Worm (Caenorhabditis elegans) whole organism, L4 larva: ENCODE data around the gene cca-1.
A peak's percentile ranks its signal among the peaks of the same experiment; 100 is the strongest.

Source experiments
- D1046.2 ChIP-seq: fragments of 200-800 bp; sonication (Bioruptor generic); IDR thresholded peaks from 2 replicates; pipeline ENCODE4 v1.3.6; 2022; ENCODE audit warnings: missing genetic modification characterization, missing compliant biosample characterization
- F26F4.8 ChIP-seq: fragments of 200-800 bp; sonication (Bioruptor generic); conservative IDR thresholded peaks from 2 replicates; pipeline ENCODE4 v1.3.6; 2022; ENCODE audit warnings: missing genetic modification characterization, missing compliant biosample characterization
- F37D6.2 ChIP-seq: sonication (generic microtip); optimal IDR thresholded peaks from 2 replicates; lab custom pipeline; 2016; ENCODE audit warnings: mild to moderate bottlenecking, missing genetic modification characterization, missing compliant biosample characterization
- F44E2.7 ChIP-seq: fragments of 200-800 bp; sonication (Bioruptor generic); IDR thresholded peaks from 2 replicates; pipeline ENCODE4 v2.1.2; 2022; ENCODE audit warnings: missing genetic modification characterization, missing compliant biosample characterization
- F49E8.2 ChIP-seq: sonication (generic microtip); optimal IDR thresholded peaks from 2 replicates; lab custom pipeline; 2016; ENCODE audit warnings: missing compliant biosample characterization, mild to moderate bottlenecking, missing genetic modification characterization, borderline replicate concordance
- T20F7.1 ChIP-seq: fragments of 200-800 bp; sonication (Bioruptor generic); optimal IDR thresholded peaks from 2 replicates; lab custom pipeline; 2018; ENCODE audit warnings: mild to moderate bottlenecking, missing genetic modification characterization, missing compliant biosample characterization
- T26A8.4 ChIP-seq: fragments of 200-800 bp; sonication (Bioruptor generic); IDR thresholded peaks from 2 replicates; pipeline ENCODE4 v1.3.6; 2022; ENCODE audit warnings: missing genetic modification characterization, missing compliant biosample characterization
- Y105C5A.15 ChIP-seq: fragments of 200-800 bp; sonication (Bioruptor generic); IDR thresholded peaks from 2 replicates; pipeline ENCODE4 v1.3.6; 2022; ENCODE audit warnings: missing genetic modification characterization, missing compliant biosample characterization
- Y48G9A.11 ChIP-seq: fragments of 200-800 bp; sonication (Bioruptor generic); IDR thresholded peaks from 2 replicates; pipeline ENCODE4 v1.3.6; 2022; ENCODE audit warnings: missing genetic modification reagents, missing genetic modification characterization, missing compliant biosample characterization
- Y75B8A.6 ChIP-seq: fragments of 200-800 bp; sonication (Bioruptor generic); IDR thresholded peaks from 2 replicates; pipeline ENCODE4 v1.3.6; 2022; ENCODE audit warnings: missing genetic modification reagents, missing genetic modification characterization, missing compliant biosample characterization
- ceh-44 ChIP-seq: fragments of 200-800 bp; sonication (Bioruptor generic); IDR thresholded peaks from 2 replicates; pipeline ENCODE4 v1.3.6; 2022; ENCODE audit warnings: missing genetic modification reagents, missing genetic modification characterization, missing compliant biosample characterization
- ceh-62 ChIP-seq: sonication (generic microtip); optimal IDR thresholded peaks from 2 replicates; lab custom pipeline; 2017; ENCODE audit warnings: missing biosample characterization, missing genetic modification characterization
- ctbp-1 ChIP-seq: fragments of 200-800 bp; sonication (Bioruptor generic); IDR thresholded peaks from 2 replicates; pipeline ENCODE4 v1.3.6; 2022; ENCODE audit warnings: missing genetic modification reagents, missing genetic modification characterization, missing compliant biosample characterization
- daf-16 ChIP-seq, 3 experiments: sonication (generic microtip); optimal IDR thresholded peaks; 2 replicates each; lab custom pipeline; 2016 to 2017; ENCODE audit warnings: missing genetic modification characterization in 3 of 3, missing genetic modification reagents in 3 of 3, mild to moderate bottlenecking in 2 of 3, missing compliant biosample characterization in 2 of 3, missing biosample characterization in 1 of 3, moderate library complexity in 1 of 3
- daf-19 ChIP-seq: fragments of 200-800 bp; sonication (Bioruptor generic); conservative IDR thresholded peaks from 2 replicates; pipeline ENCODE4 v1.3.6; 2022; ENCODE audit warnings: missing genetic modification characterization, missing compliant biosample characterization
- dmd-8 ChIP-seq: fragments of 200-800 bp; sonication (Bioruptor generic); IDR thresholded peaks from 2 replicates; pipeline ENCODE4 v1.3.6; 2022; ENCODE audit warnings: missing genetic modification characterization, missing compliant biosample characterization
- dmd-9 ChIP-seq: fragments of 200-800 bp; sonication (Bioruptor generic); IDR thresholded peaks from 2 replicates; pipeline ENCODE4 v1.3.6; 2022; ENCODE audit warnings: missing genetic modification reagents, missing genetic modification characterization, missing compliant biosample characterization
- duxl-1 ChIP-seq: sonication (generic microtip); optimal IDR thresholded peaks from 2 replicates; lab custom pipeline; 2016; ENCODE audit warnings: mild to moderate bottlenecking, missing genetic modification characterization, moderate library complexity, missing compliant biosample characterization; ENCODE audit not compliant: poor library complexity
- hif-1 ChIP-seq, 2 experiments: sonication (generic microtip); optimal IDR thresholded peaks; 2 replicates each; lab custom pipeline; 2016 to 2017; ENCODE audit warnings: missing compliant biosample characterization in 2 of 2, missing genetic modification characterization in 2 of 2, missing genetic modification reagents in 2 of 2, missing genotype in 2 of 2, mild to moderate bottlenecking in 1 of 2
- hlh-11 ChIP-seq: fragments of 200-800 bp; sonication (Bioruptor generic); optimal IDR thresholded peaks from 2 replicates; lab custom pipeline; 2018; ENCODE audit warnings: mild to moderate bottlenecking, missing genetic modification characterization, missing compliant biosample characterization
- hlh-30 ChIP-seq: sonication (generic microtip); optimal IDR thresholded peaks from 2 replicates; lab custom pipeline; 2017; ENCODE audit warnings: antibody characterized with exemption, mild to moderate bottlenecking, missing genetic modification characterization, missing compliant biosample characterization; ENCODE audit not compliant: insufficient read depth
- hmg-1.1 ChIP-seq: fragments of 200-800 bp; sonication (Bioruptor generic); IDR thresholded peaks from 2 replicates; pipeline ENCODE4 v1.3.6; 2022; ENCODE audit warnings: missing genetic modification reagents, missing genetic modification characterization, missing compliant biosample characterization
- lim-7 ChIP-seq: fragments of 200-800 bp; sonication (Bioruptor generic); IDR thresholded peaks from 2 replicates; pipeline ENCODE4 v1.3.6; 2022; ENCODE audit warnings: missing genetic modification characterization, missing compliant biosample characterization
- lin-1 ChIP-seq: fragments of 200-800 bp; sonication (Bioruptor generic); IDR thresholded peaks from 2 replicates; pipeline ENCODE4 v1.3.6; 2022; ENCODE audit warnings: missing genetic modification reagents, missing genetic modification characterization, missing compliant biosample characterization
- lin-29 ChIP-seq: fragments of 200-800 bp; sonication (Bioruptor generic); IDR thresholded peaks from 2 replicates; pipeline ENCODE4 v1.3.6; 2022; ENCODE audit warnings: missing genetic modification reagents, missing genetic modification characterization, missing compliant biosample characterization
- lin-38 ChIP-seq: fragments of 200-800 bp; sonication (Bioruptor generic); IDR thresholded peaks from 2 replicates; pipeline ENCODE4 v1.3.6; 2022; ENCODE audit warnings: missing genetic modification reagents, missing genetic modification characterization, missing compliant biosample characterization
- madf-5 ChIP-seq, 2 experiments: fragments of 200-800 bp; sonication (Bioruptor generic); IDR thresholded peaks; 2 replicates each; pipeline ENCODE4 v1.3.6; 2022; ENCODE audit warnings: missing compliant biosample characterization in 2 of 2, missing genetic modification characterization in 2 of 2
- madf-9 ChIP-seq: fragments of 200-800 bp; sonication (Bioruptor generic); conservative IDR thresholded peaks from 2 replicates; pipeline ENCODE4 v1.3.6; 2022; ENCODE audit warnings: missing genetic modification reagents, missing genetic modification characterization, missing compliant biosample characterization
- mdl-1 ChIP-seq, 2 experiments: fragments of 150-350 bp in 1 of 2; sonication (generic microtip) in 1 of 2; optimal IDR thresholded peaks; 2 replicates each; lab custom pipeline; 2014 to 2017; ENCODE audit warnings: missing biosample characterization in 2 of 2, missing genetic modification characterization in 2 of 2
- mdt-29 ChIP-seq: fragments of 200-800 bp; sonication (Bioruptor generic); IDR thresholded peaks from 2 replicates; pipeline ENCODE4 v1.3.6; 2022; ENCODE audit warnings: missing genetic modification reagents, missing genetic modification characterization, missing compliant biosample characterization
- mes-2 ChIP-seq: sonication (generic microtip); optimal IDR thresholded peaks from 2 replicates; lab custom pipeline; 2016; ENCODE audit warnings: missing genotype, mild to moderate bottlenecking, missing genetic modification characterization, missing compliant biosample characterization; ENCODE audit not compliant: poor library complexity, severe bottlenecking
- mxl-3 ChIP-seq: fragments of 200-800 bp; sonication (Bioruptor generic); optimal IDR thresholded peaks from 2 replicates; lab custom pipeline; 2018; ENCODE audit warnings: mild to moderate bottlenecking, missing genetic modification characterization, missing compliant biosample characterization
- nhr-10 ChIP-seq: fragments of 150-350 bp; optimal IDR thresholded peaks from 2 replicates; lab custom pipeline; 2014; ENCODE audit warnings: missing biosample characterization, missing genetic modification characterization
- nhr-28 ChIP-seq: fragments of 150-350 bp; optimal IDR thresholded peaks from 2 replicates; lab custom pipeline; 2014; ENCODE audit warnings: missing biosample characterization, missing genetic modification characterization
- nhr-42 ChIP-seq: fragments of 200-800 bp; sonication (Bioruptor generic); IDR thresholded peaks from 2 replicates; pipeline ENCODE4 v1.3.6; 2022; ENCODE audit warnings: missing genetic modification characterization, missing compliant biosample characterization
- nhr-48 ChIP-seq: sonication (generic microtip); optimal IDR thresholded peaks from 2 replicates; lab custom pipeline; 2016; ENCODE audit warnings: mild to moderate bottlenecking, missing genetic modification characterization, missing compliant biosample characterization
- pha-4 ChIP-seq, 2 experiments: fragments of 150-350 bp in 1 of 2; fragments of 200-800 bp in 1 of 2; sonication (Bioruptor generic) in 1 of 2; IDR thresholded peaks in 1 of 2; optimal IDR thresholded peaks in 1 of 2; 2 replicates each; pipeline versions ENCODE4 v1.3.6 to Lab custom; 2014 to 2022; ENCODE audit warnings: missing genetic modification characterization in 2 of 2, missing genetic modification reagents in 2 of 2, missing biosample characterization in 1 of 2, missing compliant biosample characterization in 1 of 2
- pqm-1 ChIP-seq: sonication (generic microtip); optimal IDR thresholded peaks from 2 replicates; lab custom pipeline; 2017; ENCODE audit warnings: missing biosample characterization, missing genetic modification characterization
- sdz-12 ChIP-seq: fragments of 200-800 bp; sonication (Bioruptor generic); optimal IDR thresholded peaks from 2 replicates; lab custom pipeline; 2018; ENCODE audit warnings: mild to moderate bottlenecking, missing genetic modification characterization, missing compliant biosample characterization
- set-16 ChIP-seq: fragments of 200-800 bp; sonication (Bioruptor generic); IDR thresholded peaks from 2 replicates; pipeline ENCODE4 v1.3.6; 2022; ENCODE audit warnings: missing genetic modification reagents, missing genetic modification characterization, missing compliant biosample characterization
- skn-1 ChIP-seq: fragments of 150-350 bp; optimal IDR thresholded peaks from 2 replicates; lab custom pipeline; 2014; ENCODE audit warnings: missing biosample characterization, missing genetic modification characterization
- tag-97 ChIP-seq: fragments of 200-800 bp; sonication (Bioruptor generic); IDR thresholded peaks from 2 replicates; pipeline ENCODE4 v1.3.6; 2022; ENCODE audit warnings: missing genetic modification characterization, missing compliant biosample characterization
- tra-1 ChIP-seq: fragments of 200-800 bp; sonication (Bioruptor generic); IDR thresholded peaks from 2 replicates; pipeline ENCODE4 v1.3.6; 2022; ENCODE audit warnings: missing genetic modification reagents, missing genetic modification characterization, missing compliant biosample characterization
- unc-130 ChIP-seq: sonication (generic microtip); optimal IDR thresholded peaks from 2 replicates; lab custom pipeline; 2016; ENCODE audit warnings: missing genetic modification reagents, missing genetic modification characterization, missing compliant biosample characterization
- vab-7 ChIP-seq: fragments of 200-800 bp; sonication (Bioruptor generic); IDR thresholded peaks from 2 replicates; pipeline ENCODE4 v1.3.6; 2022; ENCODE audit warnings: missing genetic modification reagents, missing genetic modification characterization, missing compliant biosample characterization
- zag-1 ChIP-seq: fragments of 150-350 bp; optimal IDR thresholded peaks from 2 replicates; lab custom pipeline; 2014; ENCODE audit warnings: missing biosample characterization, missing genetic modification characterization
- zfp-3 ChIP-seq: fragments of 200-800 bp; sonication (Bioruptor generic); conservative IDR thresholded peaks from 2 replicates; pipeline ENCODE4 v1.3.6; 2022; ENCODE audit warnings: missing genetic modification reagents, missing genetic modification characterization, missing compliant biosample characterization
- ztf-7 ChIP-seq: fragments of 150-350 bp; optimal IDR thresholded peaks from 2 replicates; lab custom pipeline; 2014; ENCODE audit warnings: missing biosample characterization, missing genetic modification characterization

Gene cca-1

ce11 chrX:7898131-7898530 is 22.4 kb upstream of the cca-1 start:
- TF ChIP-seq T26A8.4 (GFP tag; lab: Robert Waterston, UW) = no peak
- TF ChIP-seq daf-16 (GFP tag; optimal IDR thresholded peaks at IDR 0.05; lab: Kevin White, UChicago) = peak in 1 of 2 experiments; percentile 47
- TF ChIP-seq daf-16 (tag; optimal IDR thresholded peaks at IDR 0.05; lab: Kevin White, UChicago) = peak; percentile 59
- TF ChIP-seq lin-1 (GFP tag; lab: Robert Waterston, UW) = 0 out of 2 replicates have a peak, but pooled peaks have one; percentile 18
- 0 out of 2 replicates have a peak, but pooled peaks have one; percentile 50 for TF ChIP-seq F26F4.8 (GFP tag; lab: Robert Waterston, UW)
- 0 out of 2 replicates have a peak, but pooled peaks have one; percentile 70 for TF ChIP-seq dmd-8
- TF ChIP-seq zag-1 (tag; lab: Kevin White, UChicago) = no peak
- TF ChIP-seq F44E2.7 (GFP tag; lab: Robert Waterston, UW) = no peak
- TF ChIP-seq daf-19 = no peak
- TF ChIP-seq pha-4 (GFP tag; IDR thresholded peaks at IDR 0.05; lab: Robert Waterston, UW) = peak; percentile 55; the same call in 1 of the 2 replicates
- no peak for TF ChIP-seq pha-4 (tag; optimal IDR thresholded peaks at IDR 0.05; lab: Kevin White, UChicago)
- TF ChIP-seq hlh-11 (tag; lab: Kevin White, UChicago) = no peak
- TF ChIP-seq hif-1 (tag; optimal IDR thresholded peaks at IDR 0.05; lab: Kevin White, UChicago) = no peak
- no peak for TF ChIP-seq set-16 (GFP tag; lab: Robert Waterston, UW)
- TF ChIP-seq lim-7 (GFP tag; lab: Robert Waterston, UW) = peak; percentile 80
- TF ChIP-seq duxl-1 = no peak
- no peak for TF ChIP-seq dmd-9 (GFP tag; lab: Robert Waterston, UW)
- TF ChIP-seq mdt-29 (GFP tag; lab: Robert Waterston, UW) = no peak; the same call in 1 of the 2 replicates
- no peak; the same call in 1 of the 2 replicates for TF ChIP-seq vab-7 (GFP tag; lab: Robert Waterston, UW)
- TF ChIP-seq pqm-1 (tag; lab: Kevin White, UChicago) = no peak
- TF ChIP-seq T20F7.1 (GFP tag; lab: Kevin White, UChicago) = no peak
- TF ChIP-seq Y75B8A.6 = peak; percentile 38; the same call in 1 of the 2 replicates
- peak; percentile 3 for TF ChIP-seq ztf-7
- TF ChIP-seq Y105C5A.15 (GFP tag; lab: Robert Waterston, UW) = no peak
- TF ChIP-seq madf-5 (GFP tag; IDR thresholded peaks at IDR 0.05; lab: Robert Waterston, UW) = peak; percentile 65 to 69; a peak in 1 of 4 replicates
- no peak for TF ChIP-seq hmg-1.1
- no peak for TF ChIP-seq nhr-28 (tag; lab: Kevin White, UChicago)
- no peak for TF ChIP-seq F37D6.2 (tag; lab: Kevin White, UChicago)
- 0 out of 2 replicates have a peak, but pooled peaks have one; percentile 74 for TF ChIP-seq D1046.2 (GFP tag; lab: Robert Waterston, UW)
- TF ChIP-seq zfp-3 (GFP tag; lab: Robert Waterston, UW) = peak; percentile 76
- no peak for TF ChIP-seq nhr-42 (GFP tag; lab: Robert Waterston, UW)
- TF ChIP-seq ceh-62 (tag; lab: Kevin White, UChicago) = no peak
- TF ChIP-seq mxl-3 (GFP tag; lab: Kevin White, UChicago) = peak; percentile 10
- no peak for TF ChIP-seq sdz-12 (GFP tag; lab: Kevin White, UChicago)
- TF ChIP-seq mes-2 (tag; lab: Kevin White, UChicago) = no peak
- no peak for TF ChIP-seq ceh-44 (GFP tag; lab: Robert Waterston, UW)
- TF ChIP-seq nhr-10 = no peak
- TF ChIP-seq skn-1 (tag; lab: Kevin White, UChicago) = no peak
- peak; percentile 21 for TF ChIP-seq hlh-30 (tag; lab: Kevin White, UChicago)
- TF ChIP-seq nhr-48 = peak; percentile 37
- TF ChIP-seq lin-29 = no peak
- peak; percentile 60 for TF ChIP-seq lin-38
- 0 out of 2 replicates have a peak, but pooled peaks have one; percentile 33 for TF ChIP-seq tra-1 (GFP tag; lab: Robert Waterston, UW)
- TF ChIP-seq mdl-1 (tag; optimal IDR thresholded peaks at IDR 0.05; lab: Kevin White, UChicago) = no peak
- peak; percentile 31 for TF ChIP-seq F49E8.2 (tag; lab: Kevin White, UChicago)
- no peak; the same call in 1 of the 2 replicates for TF ChIP-seq ctbp-1 (GFP tag; lab: Robert Waterston, UW)
- no peak for TF ChIP-seq tag-97 (GFP tag; lab: Robert Waterston, UW)
- TF ChIP-seq Y48G9A.11 (GFP tag; lab: Robert Waterston, UW) = no peak
- TF ChIP-seq unc-130 (GFP tag; lab: Kevin White, UChicago) = peak; percentile 41
- TF ChIP-seq madf-9 (GFP tag; lab: Robert Waterston, UW) = peak; percentile 54; the same call in 1 of the 2 replicates
